Worm (Caenorhabditis elegans): ENCODE measurements around the gene srxa-13.

srxa-13 gene

ce11 chrV:13953191-13953590 lies 23.6 kb downstream of the srxa-13 start, which contains the start of gene R10D12.8:
Gene R10D12.8, minus strand, starts transcription at chrV:13953291.
- TF ChIP-seq snpc-1.2 (GFP tag; IDR thresholded peaks at IDR 0.05) (no peak), nhr-28 (tag; optimal IDR thresholded peaks at IDR 0.05) (peak; percentile 10)

- TF ChIP-seq pqm-1 (tag; optimal IDR thresholded peaks at IDR 0.05) (peak; percentile 17), jun-1 (tag; optimal IDR thresholded peaks at IDR 0.05) (no peak), Y5F2A.4 (GFP tag; optimal IDR thresholded peaks at IDR 0.05) (no peak), dmd-9 (GFP tag; IDR thresholded peaks at IDR 0.05) (no peak), aha-1 (tag) (peak; percentile 7), nhr-28 (tag; optimal IDR thresholded peaks at IDR 0.05) (peak; percentile 87)
Measured at ce11 chrV:13954056-13954455, 24.5 kb downstream of the srxa-13 start, which contains the start of gene swt-6. Gene swt-6, plus strand, starts transcription at chrV:13954356.

- TF ChIP-seq dve-1 (tag; optimal IDR thresholded peaks at IDR 0.05; ENCODE audit: insufficient read depth) (peak; percentile 18), F49E8.2 (tag; optimal IDR thresholded peaks at IDR 0.05; ENCODE audit: borderline replicate concordance) (no peak), pqm-1 (tag; optimal IDR thresholded peaks at IDR 0.05) (no peak), daf-16 (GFP tag; optimal IDR thresholded peaks at IDR 0.05) (no peak), daf-16 (tag; optimal IDR thresholded peaks at IDR 0.05) (peak; percentile 29), hmg-1.1 (GFP tag; IDR thresholded peaks at IDR 0.05) (no peak), unc-62 (GFP tag; optimal IDR thresholded peaks at IDR 0.05 in 1 of 2) (peak in 1 of 2 experiments; percentile 91), unc-62 (tag; optimal IDR thresholded peaks at IDR 0.05) (no peak), madf-5 (GFP tag; IDR thresholded peaks at IDR 0.05) (no peak), ztf-7 (tag; optimal IDR thresholded peaks at IDR 0.05) (no peak)
Measured at ce11 chrV:13955370-13956089, 25.9 kb downstream of the srxa-13 start.

- TF ChIP-seq hlh-30 (tag; optimal IDR thresholded peaks at IDR 0.05; ENCODE audit: insufficient read depth): no peak
- no peak for TF ChIP-seq zip-2 (tag; optimal IDR thresholded peaks at IDR 0.05)
- no peak for TF ChIP-seq T20F7.1 (GFP tag; optimal IDR thresholded peaks at IDR 0.05)
- TF ChIP-seq aha-1 (tag): peak; percentile 91
- no peak for TF ChIP-seq mxl-3 (GFP tag; optimal IDR thresholded peaks at IDR 0.05)
- TF ChIP-seq nhr-48 (tag; optimal IDR thresholded peaks at IDR 0.05): no peak
- no peak for TF ChIP-seq nhr-11 (tag; optimal IDR thresholded peaks at IDR 0.05)
- TF ChIP-seq T26A8.4 (GFP tag; IDR thresholded peaks at IDR 0.05): no peak
Measured at ce11 chrV:13957691-13958090, 28.1 kb downstream of the srxa-13 start.

ce11 chrV:13958247-13958646 lies 28.6 kb downstream of the srxa-13 start, which contains the start of gene R10D12.10:
Gene R10D12.10, minus strand, starts transcription at chrV:13958347.
- TF ChIP-seq unc-130 (GFP tag; optimal IDR thresholded peaks at IDR 0.05): no peak
- TF ChIP-seq pha-4 (GFP tag; IDR thresholded peaks at IDR 0.05): no peak
- TF ChIP-seq pha-4 (tag; optimal IDR thresholded peaks at IDR 0.05): no peak
- no peak for TF ChIP-seq attf-4 (tag; optimal IDR thresholded peaks at IDR 0.05)
- no peak for TF ChIP-seq nhr-11 (tag; optimal IDR thresholded peaks at IDR 0.05)
- no peak for TF ChIP-seq nhr-25 (tag; optimal IDR thresholded peaks at IDR 0.05; ENCODE audit: borderline replicate concordance, insufficient read depth)
- TF ChIP-seq mdl-1 (tag; optimal IDR thresholded peaks at IDR 0.05): no peak
- TF ChIP-seq arid-1 (GFP tag; conservative IDR thresholded peaks at IDR 0.05): no peak
- TF ChIP-seq ctbp-1 (GFP tag; IDR thresholded peaks at IDR 0.05): no peak
- no peak for TF ChIP-seq ceh-62 (tag; optimal IDR thresholded peaks at IDR 0.05)
- no peak for TF ChIP-seq Y5F2A.4 (GFP tag; optimal IDR thresholded peaks at IDR 0.05)
- TF ChIP-seq ceh-82 (tag; optimal IDR thresholded peaks at IDR 0.05): no peak
- no peak for TF ChIP-seq vab-7 (GFP tag; IDR thresholded peaks at IDR 0.05)
- no peak for TF ChIP-seq ztf-11 (tag; optimal IDR thresholded peaks at IDR 0.05)
- TF ChIP-seq nhr-77 (tag; optimal IDR thresholded peaks at IDR 0.05): no peak
- no peak for TF ChIP-seq ztf-7 (tag; optimal IDR thresholded peaks at IDR 0.05)
- no peak for TF ChIP-seq F44E2.7 (GFP tag; IDR thresholded peaks at IDR 0.05)
